Fruit fly (Drosophila melanogaster) whole organism, pupa: ENCODE measurements around the gene CG10802.

Experiments used
- CG15710 ChIP-seq: fragments of 200-800 bp; sonication (Bioruptor generic); optimal IDR thresholded peaks from 2 replicates; lab custom pipeline; 2018; ENCODE audit warnings: missing biosample characterization, mild to moderate bottlenecking, missing genetic modification characterization, moderate library complexity
- CG17806 ChIP-seq: fragments of 200-800 bp; sonication (Bioruptor generic); optimal IDR thresholded peaks from 2 replicates; lab custom pipeline; 2018; ENCODE audit warnings: missing biosample characterization, mild to moderate bottlenecking, missing genetic modification characterization, moderate library complexity
- CG8159 ChIP-seq: fragments of 200-800 bp; sonication (Bioruptor generic); optimal IDR thresholded peaks from 3 replicates; lab custom pipeline; 2018; ENCODE audit warnings: missing biosample characterization, mild to moderate bottlenecking, missing genetic modification characterization, moderate library complexity

- TF ChIP-seq CG17806 (tag; lab: Kevin White, UChicago) (no peak), CG8159 (tag; lab: Kevin White, UChicago) (no peak), CG15710 (tag; lab: Kevin White, UChicago) (no peak)
Measured at dm6 chrX:3504751-3505150, 22.0 kb downstream of the CG10802 start, which contains the start of gene Gas8.
